Fruit fly (Drosophila melanogaster) S2 (cell line): ENCODE data around the gene CG10348.

Source experiments
- CG8478 ChIP-seq: fragments of >200 bp; optimal IDR thresholded peaks from 2 replicates; lab custom pipeline; 2018
- CTCF ChIP-seq, 2 experiments: fragments of >200 bp; optimal IDR thresholded peaks; 2 replicates each; lab custom pipeline; 2018

- TF ChIP-seq CG8478 (no peak), CTCF (optimal IDR thresholded peaks at IDR 0.05; lab: Kevin White, UChicago) (no peak)
Measured at dm6 chr2L:18705617-18706046, 26.7 kb downstream of the CG10348 start, which contains the start of gene Jwa.
